Worm (Caenorhabditis elegans) whole organism, L1 larva: ENCODE data around the gene pros-1.

Source experiments
- C04F5.9 ChIP-seq: sonication (generic microtip); optimal IDR thresholded peaks from 2 replicates; lab custom pipeline; 2016; ENCODE audit warnings: missing genetic modification characterization, missing compliant biosample characterization
- C16A3.4 ChIP-seq: fragments of 150-350 bp; optimal IDR thresholded peaks from 2 replicates; lab custom pipeline; 2014; ENCODE audit warnings: missing biosample characterization, missing genetic modification characterization
- F16B12.6 ChIP-seq: fragments of 150-350 bp; optimal IDR thresholded peaks from 2 replicates; lab custom pipeline; 2014; ENCODE audit warnings: missing biosample characterization, missing genetic modification characterization
- Y116A8C.19 ChIP-seq: sonication (generic microtip); optimal IDR thresholded peaks from 2 replicates; lab custom pipeline; 2016; ENCODE audit warnings: missing compliant biosample characterization, missing genetic modification characterization, borderline replicate concordance
- aly-2 ChIP-seq: fragments of 150-350 bp; optimal IDR thresholded peaks from 2 replicates; lab custom pipeline; 2014; ENCODE audit warnings: missing biosample characterization, missing genetic modification characterization
- ama-1 ChIP-seq: fragments of 150-350 bp; optimal IDR thresholded peaks from 2 replicates; lab custom pipeline; 2014
- blmp-1 ChIP-seq: fragments of 150-350 bp; optimal IDR thresholded peaks from 2 replicates; lab custom pipeline; 2014; ENCODE audit warnings: missing biosample characterization, missing genetic modification characterization
- ceh-82 ChIP-seq, 3 experiments: fragments of 150-350 bp in 1 of 3; sonication (generic microtip) in 2 of 3; optimal IDR thresholded peaks; 2 replicates each; lab custom pipeline; 2014 to 2017; ENCODE audit warnings: missing biosample characterization in 3 of 3, missing genetic modification characterization in 3 of 3
- dpl-1 ChIP-seq, 3 experiments: fragments of 150-350 bp in 2 of 3; sonication (generic microtip) in 1 of 3; optimal IDR thresholded peaks; 2 replicates each; lab custom pipeline; 2014 to 2017; ENCODE audit warnings: missing biosample characterization in 3 of 3, missing genetic modification characterization in 3 of 3, missing genetic modification reagents in 3 of 3
- efl-3 ChIP-seq: fragments of 200-800 bp; sonication (Bioruptor generic); optimal IDR thresholded peaks from 2 replicates; lab custom pipeline; 2018; ENCODE audit warnings: mild to moderate bottlenecking, missing genetic modification characterization, missing compliant biosample characterization
- elt-2 ChIP-seq: sonication (generic microtip); optimal IDR thresholded peaks from 2 replicates; lab custom pipeline; 2016; ENCODE audit warnings: missing genetic modification characterization, mild to moderate bottlenecking, inconsistent platforms, missing compliant biosample characterization, missing genetic modification reagents
- elt-3 ChIP-seq, 6 experiments: fragments of 150-350 bp in 1 of 6; sonication (generic microtip); optimal IDR thresholded peaks; 2 replicates each; lab custom pipeline; 2017 to 2018; ENCODE audit warnings: missing biosample characterization in 6 of 6, missing genetic modification characterization in 6 of 6, inconsistent platforms in 1 of 6
- fkh-10 ChIP-seq: sonication (generic microtip); optimal IDR thresholded peaks from 2 replicates; lab custom pipeline; 2017; ENCODE audit warnings: missing biosample characterization, missing genetic modification reagents, missing genetic modification characterization
- fkh-4 ChIP-seq: sonication (generic microtip); optimal IDR thresholded peaks from 2 replicates; lab custom pipeline; 2016; ENCODE audit warnings: missing compliant biosample characterization, missing genetic modification characterization, borderline replicate concordance
- fkh-8 ChIP-seq: sonication (generic microtip); optimal IDR thresholded peaks from 2 replicates; lab custom pipeline; 2016; ENCODE audit warnings: mild to moderate bottlenecking, missing genetic modification characterization, missing compliant biosample characterization
- fos-1 ChIP-seq: fragments of 150-350 bp; optimal IDR thresholded peaks from 2 replicates; lab custom pipeline; 2014; ENCODE audit warnings: missing biosample characterization, missing genetic modification characterization
- grh-1 ChIP-seq: fragments of 200-800 bp; sonication (Bioruptor generic); IDR thresholded peaks from 2 replicates; pipeline ENCODE4 v1.3.6; 2022; ENCODE audit warnings: missing genetic modification reagents, missing genetic modification characterization, missing compliant biosample characterization
- hlh-17 ChIP-seq: fragments of 200-800 bp; sonication (Bioruptor generic); optimal IDR thresholded peaks from 2 replicates; lab custom pipeline; 2018; ENCODE audit warnings: missing genetic modification characterization, mild to moderate bottlenecking, missing compliant biosample characterization, moderate library complexity, borderline replicate concordance
- hpl-2 ChIP-seq: fragments of 150-350 bp; optimal IDR thresholded peaks from 2 replicates; lab custom pipeline; 2014; ENCODE audit warnings: missing biosample characterization, missing genetic modification reagents, missing genetic modification characterization
- irx-1 ChIP-seq: sonication (generic microtip); optimal IDR thresholded peaks from 2 replicates; lab custom pipeline; 2016; ENCODE audit warnings: missing genetic modification characterization, missing compliant biosample characterization
- lin-14 ChIP-seq: fragments of 200-800 bp; sonication (Bioruptor generic); optimal IDR thresholded peaks from 2 replicates; lab custom pipeline; 2018; ENCODE audit warnings: mild to moderate bottlenecking, missing genetic modification characterization, moderate library complexity, missing compliant biosample characterization
- lin-15B ChIP-seq: fragments of 150-350 bp; sonication (generic microtip); optimal IDR thresholded peaks from 3 replicates; lab custom pipeline; 2014; ENCODE audit warnings: missing biosample characterization, missing genetic modification characterization
- lin-35 ChIP-seq, 2 experiments: fragments of 150-350 bp; optimal IDR thresholded peaks; 2 replicates each; lab custom pipeline; 2014; ENCODE audit warnings: missing biosample characterization in 2 of 2, missing genetic modification characterization in 2 of 2, missing genetic modification reagents in 2 of 2
- lin-39 ChIP-seq: fragments of 150-350 bp; optimal IDR thresholded peaks from 2 replicates; lab custom pipeline; 2014; ENCODE audit warnings: missing biosample characterization, missing genetic modification reagents, missing genetic modification characterization
- lir-3 ChIP-seq: sonication (generic microtip); optimal IDR thresholded peaks from 2 replicates; lab custom pipeline; 2016; ENCODE audit warnings: mild to moderate bottlenecking, missing genetic modification characterization, moderate library complexity, missing compliant biosample characterization; ENCODE audit not compliant: poor library complexity
- lsy-2 ChIP-seq, 2 experiments: fragments of 150-350 bp; optimal IDR thresholded peaks; 2 replicates each; lab custom pipeline; 2014; ENCODE audit warnings: missing biosample characterization in 2 of 2, missing genetic modification characterization in 2 of 2
- mab-9 ChIP-seq: fragments of 200-800 bp; sonication (Bioruptor generic); IDR thresholded peaks from 2 replicates; pipeline ENCODE4 v1.3.6; 2022; ENCODE audit warnings: missing genetic modification reagents, missing genetic modification characterization, missing compliant biosample characterization
- mdl-1 ChIP-seq, 2 experiments: fragments of 150-350 bp; optimal IDR thresholded peaks; 2 replicates each; lab custom pipeline; 2014 to 2017; ENCODE audit warnings: missing biosample characterization in 2 of 2, missing genetic modification characterization in 2 of 2, inconsistent platforms in 1 of 2
- mef-2 ChIP-seq: fragments of 150-350 bp; optimal IDR thresholded peaks from 2 replicates; lab custom pipeline; 2014; ENCODE audit warnings: missing biosample characterization, missing genetic modification characterization
- mep-1 ChIP-seq: fragments of 150-350 bp; optimal IDR thresholded peaks from 2 replicates; lab custom pipeline; 2014; ENCODE audit warnings: missing biosample characterization, missing genetic modification characterization
- nhr-12 ChIP-seq: sonication (generic microtip); optimal IDR thresholded peaks from 2 replicates; lab custom pipeline; 2017; ENCODE audit warnings: missing biosample characterization, missing genetic modification characterization
- nhr-19 ChIP-seq: fragments of 200-800 bp; sonication (Bioruptor generic); conservative IDR thresholded peaks from 2 replicates; pipeline ENCODE4 v1.3.6; 2022; ENCODE audit warnings: missing genetic modification characterization, missing compliant biosample characterization
- nhr-20 ChIP-seq: sonication (generic microtip); optimal IDR thresholded peaks from 2 replicates; lab custom pipeline; 2016; ENCODE audit warnings: mild to moderate bottlenecking, missing genetic modification characterization, missing compliant biosample characterization
- nhr-237 ChIP-seq: fragments of 150-350 bp; optimal IDR thresholded peaks from 2 replicates; lab custom pipeline; 2014; ENCODE audit warnings: missing biosample characterization, missing genetic modification characterization
- nhr-47 ChIP-seq: sonication (generic microtip); optimal IDR thresholded peaks from 2 replicates; lab custom pipeline; 2016; ENCODE audit warnings: mild to moderate bottlenecking, missing genetic modification characterization, moderate library complexity, missing compliant biosample characterization
- nhr-84 ChIP-seq: sonication (generic microtip); optimal IDR thresholded peaks from 2 replicates; lab custom pipeline; 2017; ENCODE audit warnings: missing biosample characterization, missing genetic modification characterization
- nhr-85 ChIP-seq: sonication (generic microtip); peaks from one replicate; lab custom pipeline; 2016; ENCODE audit warnings: missing genetic modification characterization, inconsistent platforms, missing compliant biosample characterization
- nhr-90 ChIP-seq: sonication (generic microtip); optimal IDR thresholded peaks from 2 replicates; lab custom pipeline; 2016; ENCODE audit warnings: mild to moderate bottlenecking, missing genetic modification characterization, missing compliant biosample characterization; ENCODE audit not compliant: poor library complexity
- pag-3 ChIP-seq: sonication (generic microtip); optimal IDR thresholded peaks from 2 replicates; lab custom pipeline; 2017; ENCODE audit warnings: missing genetic modification characterization, mild to moderate bottlenecking, missing compliant biosample characterization, antibody characterized with exemption, borderline replicate concordance; ENCODE audit not compliant: insufficient read depth
- rnt-1 ChIP-seq: sonication (generic microtip); optimal IDR thresholded peaks from 2 replicates; lab custom pipeline; 2016; ENCODE audit warnings: mild to moderate bottlenecking, missing genetic modification characterization, moderate library complexity, missing compliant biosample characterization
- skn-1 ChIP-seq: fragments of 150-350 bp; optimal IDR thresholded peaks from 2 replicates; lab custom pipeline; 2014; ENCODE audit warnings: missing biosample characterization, missing genetic modification characterization
- snu-23 ChIP-seq: sonication (generic microtip); optimal IDR thresholded peaks from 2 replicates; lab custom pipeline; 2016; ENCODE audit warnings: missing genetic modification characterization, missing compliant biosample characterization
- swsn-7 ChIP-seq: sonication (generic microtip); optimal IDR thresholded peaks from 2 replicates; lab custom pipeline; 2016; ENCODE audit warnings: missing genetic modification characterization, missing compliant biosample characterization
- tbx-2 ChIP-seq: sonication (generic microtip); optimal IDR thresholded peaks from 2 replicates; lab custom pipeline; 2016; ENCODE audit warnings: missing genetic modification characterization, missing compliant biosample characterization
- unc-30 ChIP-seq: sonication (generic microtip); optimal IDR thresholded peaks from 2 replicates; lab custom pipeline; 2017; ENCODE audit warnings: missing biosample characterization, missing genetic modification characterization
- zip-4 ChIP-seq: fragments of 200-800 bp; sonication (Bioruptor generic); optimal IDR thresholded peaks from 2 replicates; lab custom pipeline; 2018; ENCODE audit warnings: mild to moderate bottlenecking, missing genetic modification characterization, moderate library complexity, missing compliant biosample characterization
- ztf-11 ChIP-seq, 2 experiments: sonication (generic microtip); optimal IDR thresholded peaks; 2 replicates each; lab custom pipeline; 2016 to 2017; ENCODE audit warnings: missing genetic modification characterization in 2 of 2, missing biosample characterization in 1 of 2, missing compliant biosample characterization in 1 of 2

Gene pros-1

ce11 chrIII:8022077-8022476 lies 45.0 kb upstream of the pros-1 start, which contains the start of gene F44B9.2 (continued):
- peak; percentile 86 for TF ChIP-seq pag-3 (tag; lab: Kevin White, UChicago)

- TF ChIP-seq lin-39 (no peak), irx-1 (tag; lab: Kevin White, UChicago) (no peak), ama-1 (lab: Kevin White, UChicago) (no peak), nhr-84 (tag; lab: Kevin White, UChicago) (no peak), efl-3 (GFP tag; lab: Kevin White, UChicago) (no peak), hpl-2 (GFP tag; lab: Kevin White, UChicago) (no peak), fkh-10 (GFP tag; lab: Kevin White, UChicago) (no peak), unc-30 (tag; lab: Kevin White, UChicago) (no peak), C16A3.4 (tag; lab: Kevin White, UChicago) (no peak), lsy-2 (tag; optimal IDR thresholded peaks at IDR 0.05; lab: Kevin White, UChicago) (no peak), hlh-17 (GFP tag; lab: Kevin White, UChicago) (no peak)
These were observed 39.1 kb upstream of the pros-1 start, which contains the start of gene mdt-30 for ce11 chrIII:8027942-8028341. mdt-30 (minus strand) TSS chrIII:8028042.

- TF ChIP-seq swsn-7 (tag; lab: Kevin White, UChicago) (peak; percentile 67), fos-1 (tag; lab: Kevin White, UChicago) (no peak), zip-4 (GFP tag; lab: Kevin White, UChicago) (no peak), F16B12.6 (tag; lab: Kevin White, UChicago) (peak; percentile 29), C04F5.9 (tag; lab: Kevin White, UChicago) (peak; percentile 7), nhr-12 (tag; lab: Kevin White, UChicago) (no peak), mef-2 (tag; lab: Kevin White, UChicago) (no peak), ztf-11 (tag; optimal IDR thresholded peaks at IDR 0.05; lab: Kevin White, UChicago) (peak in 1 of 2 experiments; percentile 20), lin-35 (GFP tag; optimal IDR thresholded peaks at IDR 0.05; lab: Kevin White, UChicago) (peak; percentile 72 to 80), elt-3 (tag; optimal IDR thresholded peaks at IDR 0.05; lab: Kevin White, UChicago) (peak in 1 of 6 experiments; percentile 71), lin-15B (tag; lab: Kevin White, UChicago) (peak; percentile 70), nhr-47 (tag; lab: Kevin White, UChicago) (peak; percentile 50), irx-1 (tag; lab: Kevin White, UChicago) (peak; percentile 3), tbx-2 (peak; percentile 55), lin-39 (no peak), lsy-2 (tag; optimal IDR thresholded peaks at IDR 0.05; lab: Kevin White, UChicago) (peak; percentile 76 to 80), dpl-1 (GFP tag; optimal IDR thresholded peaks at IDR 0.05; lab: Kevin White, UChicago) (peak; percentile 60 to 82 (median 76)), hlh-17 (GFP tag; lab: Kevin White, UChicago) (no peak), snu-23 (peak; percentile 76), aly-2 (tag; lab: Kevin White, UChicago) (no peak), mab-9 (no peak), lir-3 (peak; percentile 24), rnt-1 (tag; lab: Kevin White, UChicago) (peak; percentile 62), nhr-19 (GFP tag; lab: Robert Waterston, UW) (peak; percentile 66), Y116A8C.19 (tag; lab: Kevin White, UChicago) (no peak), ceh-82 (tag; optimal IDR thresholded peaks at IDR 0.05; lab: Kevin White, UChicago) (peak in 1 of 3 experiments; percentile 52), grh-1 (peak; percentile 86), fkh-4 (tag; lab: Kevin White, UChicago) (no peak), nhr-20 (peak; percentile 72), nhr-90 (tag; lab: Kevin White, UChicago) (peak; percentile 55), nhr-237 (tag; lab: Kevin White, UChicago) (no peak), blmp-1 (tag; lab: Kevin White, UChicago) (peak; percentile 19), skn-1 (peak; percentile 35), mdl-1 (tag; optimal IDR thresholded peaks at IDR 0.05; lab: Kevin White, UChicago) (peak in 1 of 2 experiments; percentile 32), nhr-85 (tag; lab: Kevin White, UChicago) (peak; percentile 79), lin-14 (GFP tag; lab: Kevin White, UChicago) (peak; percentile 78), mep-1 (peak; percentile 68), elt-2 (no peak), C16A3.4 (tag; lab: Kevin White, UChicago) (peak; percentile 71), fkh-8 (tag; lab: Kevin White, UChicago) (peak; percentile 13)
These were observed 37.6 kb upstream of the pros-1 start, which contains the start of gene F44B9.8 for ce11 chrIII:8029487-8029886. F44B9.8 (minus strand) TSS chrIII:8029649.
